Fruit fly (Drosophila melanogaster) whole organism, embryonic: Measurements from ENCODE around the gene stck.

Experiments
- ATbp ChIP-seq: fragments of 200-800 bp; sonication (Bioruptor generic); optimal IDR thresholded peaks from 2 replicates; lab custom pipeline; 2017; ENCODE audit warnings: missing biosample characterization, mild to moderate bottlenecking, missing genetic modification characterization, missing genetic modification reagents
- Atf6 ChIP-seq: fragments of 200-800 bp; sonication (Bioruptor generic); IDR thresholded peaks from 2 replicates; pipeline ENCODE4 v1.3.6; 2022; ENCODE audit warnings: missing biosample characterization, missing genetic modification characterization
- BEAF-32 ChIP-seq: fragments of 200-800 bp; sonication (Bioruptor generic); optimal IDR thresholded peaks from 3 replicates; lab custom pipeline; 2017; ENCODE audit warnings: missing biosample characterization, missing genetic modification characterization, mild to moderate bottlenecking, moderate library complexity, missing genetic modification reagents
- Bgb ChIP-seq: fragments of 200-800 bp; sonication (Bioruptor generic); IDR thresholded peaks from 2 replicates; pipeline ENCODE4 v1.3.6; 2022; ENCODE audit warnings: missing biosample characterization, missing genetic modification characterization; ENCODE audit not compliant: partially characterized antibody
- BtbVII ChIP-seq: fragments of 200-800 bp; sonication (Bioruptor generic); optimal IDR thresholded peaks from 3 replicates; lab custom pipeline; 2017; ENCODE audit warnings: missing biosample characterization, mild to moderate bottlenecking, missing genetic modification characterization
- Bteb2 ChIP-seq: fragments of 200-800 bp; sonication (Bioruptor generic); optimal IDR thresholded peaks from 2 replicates; lab custom pipeline; 2016; ENCODE audit warnings: missing biosample characterization, missing genetic modification characterization
- CG16863 ChIP-seq: fragments of 200-800 bp; sonication (Bioruptor generic); optimal IDR thresholded peaks from 3 replicates; lab custom pipeline; 2016; ENCODE audit warnings: missing biosample characterization, missing genetic modification characterization
- CG17385 ChIP-seq: fragments of 200-800 bp; sonication (Bioruptor generic); optimal IDR thresholded peaks from 3 replicates; lab custom pipeline; 2018; ENCODE audit warnings: missing biosample characterization, mild to moderate bottlenecking, missing genetic modification characterization
- CG17802 ChIP-seq: fragments of 200-800 bp; sonication (Bioruptor generic); optimal IDR thresholded peaks from 2 replicates; lab custom pipeline; 2018; ENCODE audit warnings: missing biosample characterization, mild to moderate bottlenecking, missing genetic modification characterization, moderate library complexity
- CG18262 ChIP-seq: fragments of 200-800 bp; optimal IDR thresholded peaks from 3 replicates; lab custom pipeline; 2019; ENCODE audit warnings: missing biosample characterization, mild to moderate bottlenecking, missing genetic modification characterization, moderate library complexity
- CG2199 ChIP-seq: fragments of 200-800 bp; sonication (Bioruptor generic); IDR thresholded peaks from 3 replicates; pipeline ENCODE4 v1.3.6; 2022; ENCODE audit warnings: missing biosample characterization, missing genetic modification characterization
- CG2678 ChIP-seq: fragments of 200-800 bp; sonication (Bioruptor generic); optimal IDR thresholded peaks from 3 replicates; lab custom pipeline; 2019; ENCODE audit warnings: missing biosample characterization, mild to moderate bottlenecking, missing genetic modification characterization, moderate library complexity
- CG32532 ChIP-seq: fragments of 200-800 bp; sonication (Bioruptor generic); IDR thresholded peaks from 2 replicates; pipeline ENCODE4 v1.3.6; 2022; ENCODE audit warnings: missing biosample characterization, missing genetic modification characterization
- CG4707 ChIP-seq: fragments of 200-800 bp; sonication (Bioruptor generic); optimal IDR thresholded peaks from 2 replicates; lab custom pipeline; 2018; ENCODE audit warnings: missing biosample characterization, mild to moderate bottlenecking, missing genetic modification characterization, moderate library complexity
- CG6813 ChIP-seq: fragments of 200-800 bp; sonication (Bioruptor generic); optimal IDR thresholded peaks from 2 replicates; lab custom pipeline; 2017; ENCODE audit warnings: missing biosample characterization, missing genetic modification characterization, mild to moderate bottlenecking, moderate library complexity, missing genetic modification reagents
- CG7271 ChIP-seq: fragments of 200-800 bp; sonication (Bioruptor generic); optimal IDR thresholded peaks from 2 replicates; lab custom pipeline; 2018; ENCODE audit warnings: missing biosample characterization, mild to moderate bottlenecking, missing genetic modification characterization, moderate library complexity
- CG8290 ChIP-seq, 3 experiments: fragments of 200-800 bp; sonication (Bioruptor generic); optimal IDR thresholded peaks; 2 replicates each; lab custom pipeline; 2016 to 2019; ENCODE audit warnings: missing biosample characterization in 3 of 3, missing genetic modification characterization in 3 of 3, mild to moderate bottlenecking in 2 of 3, moderate library complexity in 1 of 3
- CG9797 ChIP-seq: fragments of 200-800 bp; sonication (Bioruptor generic); optimal IDR thresholded peaks from 3 replicates; lab custom pipeline; 2018; ENCODE audit warnings: missing biosample characterization, mild to moderate bottlenecking, missing genetic modification characterization
- CG9817 ChIP-seq: fragments of 200-800 bp; sonication (Bioruptor generic); optimal IDR thresholded peaks from 2 replicates; lab custom pipeline; 2018; ENCODE audit warnings: missing biosample characterization, mild to moderate bottlenecking, missing genetic modification characterization, moderate library complexity
- CG9932 ChIP-seq: fragments of 200-800 bp; sonication (Bioruptor generic); IDR thresholded peaks from 2 replicates; pipeline ENCODE4 v1.3.6; 2022; ENCODE audit warnings: missing biosample characterization, missing genetic modification characterization
- Dip2 ChIP-seq: fragments of 200-800 bp; sonication (Bioruptor generic); IDR thresholded peaks from 2 replicates; pipeline ENCODE4 v1.3.6; 2022; ENCODE audit warnings: missing biosample characterization, missing genetic modification characterization
- GATAe ChIP-seq: fragments of 200-800 bp; sonication (Bioruptor generic); conservative IDR thresholded peaks from 2 replicates; pipeline ENCODE4 v1.3.6; 2022; ENCODE audit warnings: missing biosample characterization, missing genetic modification characterization
- Hmr ChIP-seq: fragments of 200-800 bp; sonication (Bioruptor generic); optimal IDR thresholded peaks from 3 replicates; lab custom pipeline; 2017; ENCODE audit warnings: mild to moderate bottlenecking, missing biosample characterization, missing genetic modification reagents, missing genetic modification characterization
- Myb ChIP-seq: fragments of 200-800 bp; sonication (Bioruptor generic); optimal IDR thresholded peaks from 2 replicates; lab custom pipeline; 2016; ENCODE audit warnings: missing biosample characterization, missing genetic modification characterization
- Optix ChIP-seq: fragments of 200-800 bp; sonication (Bioruptor generic); IDR thresholded peaks from 3 replicates; pipeline ENCODE4 v1.3.6; 2022; ENCODE audit warnings: missing biosample characterization, missing genetic modification characterization
- Sox102F ChIP-seq: fragments of 200-800 bp; sonication (Bioruptor generic); optimal IDR thresholded peaks from 2 replicates; lab custom pipeline; 2018; ENCODE audit warnings: missing biosample characterization, mild to moderate bottlenecking, missing genetic modification characterization, moderate library complexity
- Trl ChIP-seq, 3 experiments: fragments of >200 bp in 2 of 3; fragments of 200-800 bp in 1 of 3; sonication (Bioruptor generic) in 1 of 3; optimal IDR thresholded peaks; 2 replicates in 1 of 3; 3 replicates in 2 of 3; lab custom pipeline; 2016 to 2017; ENCODE audit warnings: missing biosample characterization in 1 of 3, missing genetic modification characterization in 1 of 3
- al ChIP-seq: fragments of 200-800 bp; sonication (Bioruptor generic); IDR thresholded peaks from 2 replicates; pipeline ENCODE4 v1.3.6; 2022; ENCODE audit warnings: missing biosample characterization, missing genetic modification characterization
- bbx ChIP-seq: fragments of 200-800 bp; sonication (Bioruptor generic); IDR thresholded peaks from 2 replicates; pipeline ENCODE4 v1.3.6; 2022; ENCODE audit warnings: missing biosample characterization, missing genetic modification characterization; ENCODE audit not compliant: partially characterized antibody
- cad ChIP-seq: fragments of >200 bp; optimal IDR thresholded peaks from 2 replicates; lab custom pipeline; 2017; ENCODE audit warnings: missing biosample characterization, missing genetic modification characterization
- da ChIP-seq: fragments of 200-800 bp; sonication (Bioruptor generic); optimal IDR thresholded peaks from 2 replicates; lab custom pipeline; 2016; ENCODE audit warnings: missing biosample characterization, missing genetic modification characterization
- dpn ChIP-seq, 2 experiments: fragments of 200-800 bp; sonication (Bioruptor generic); optimal IDR thresholded peaks; 3 replicates each; lab custom pipeline; 2016; ENCODE audit warnings: missing biosample characterization in 2 of 2, missing genetic modification characterization in 2 of 2
- eyg ChIP-seq: fragments of 200-800 bp; sonication (Bioruptor generic); optimal IDR thresholded peaks from 3 replicates; lab custom pipeline; 2016; ENCODE audit warnings: missing biosample characterization, missing genetic modification characterization
- grn ChIP-seq: fragments of 200-800 bp; sonication (Bioruptor generic); optimal IDR thresholded peaks from 3 replicates; lab custom pipeline; 2017; ENCODE audit warnings: missing biosample characterization, missing genetic modification characterization
- gt ChIP-seq: fragments of 200-800 bp; sonication (Bioruptor generic); IDR thresholded peaks from 2 replicates; pipeline ENCODE4 v1.3.6; 2022; ENCODE audit warnings: missing biosample characterization, missing genetic modification characterization
- insv ChIP-seq, 2 experiments: fragments of 200-800 bp; sonication (Bioruptor generic); optimal IDR thresholded peaks; 3 replicates each; lab custom pipeline; 2016 to 2018; ENCODE audit warnings: missing biosample characterization in 2 of 2, missing genetic modification characterization in 2 of 2
- jumu ChIP-seq: fragments of 200-800 bp; sonication (Bioruptor generic); optimal IDR thresholded peaks from 3 replicates; lab custom pipeline; 2016; ENCODE audit warnings: missing biosample characterization, missing genetic modification characterization
- lab ChIP-seq: fragments of 200-800 bp; sonication (Bioruptor generic); optimal IDR thresholded peaks from 3 replicates; lab custom pipeline; 2017; ENCODE audit warnings: missing biosample characterization, missing genetic modification characterization, mild to moderate bottlenecking, moderate library complexity, missing genetic modification reagents
- mirr ChIP-seq: fragments of 200-800 bp; sonication (Bioruptor generic); optimal IDR thresholded peaks from 3 replicates; lab custom pipeline; 2018; ENCODE audit warnings: missing biosample characterization, mild to moderate bottlenecking, missing genetic modification characterization
- odd ChIP-seq: fragments of 200-800 bp; sonication (Bioruptor generic); optimal IDR thresholded peaks from 2 replicates; lab custom pipeline; 2017; ENCODE audit warnings: missing biosample characterization, mild to moderate bottlenecking, missing genetic modification characterization
- pb ChIP-seq: fragments of 200-800 bp; sonication (Bioruptor generic); optimal IDR thresholded peaks from 3 replicates; lab custom pipeline; 2016; ENCODE audit warnings: missing biosample characterization, missing genetic modification characterization
- pros ChIP-seq: fragments of 200-800 bp; sonication (Bioruptor generic); optimal IDR thresholded peaks from 3 replicates; lab custom pipeline; 2019; ENCODE audit warnings: missing biosample characterization, mild to moderate bottlenecking, missing genetic modification characterization, moderate library complexity
- psq ChIP-seq: fragments of 200-800 bp; sonication (Bioruptor generic); optimal IDR thresholded peaks from 2 replicates; lab custom pipeline; 2017; ENCODE audit warnings: missing biosample characterization, missing genetic modification characterization
- repo ChIP-seq: fragments of 200-800 bp; sonication (Bioruptor generic); optimal IDR thresholded peaks from 2 replicates; lab custom pipeline; 2016; ENCODE audit warnings: missing biosample characterization, missing genetic modification characterization
- sisA ChIP-seq: fragments of 200-800 bp; sonication (Bioruptor generic); IDR thresholded peaks from 2 replicates; pipeline ENCODE4 v1.3.6; 2022; ENCODE audit warnings: missing biosample characterization, missing genetic modification characterization
- slbo ChIP-seq: fragments of 200-800 bp; sonication (Bioruptor generic); IDR thresholded peaks from 2 replicates; pipeline ENCODE4 v1.3.6; 2022; ENCODE audit warnings: missing biosample characterization, missing genetic modification characterization
- sob ChIP-seq: fragments of 200-800 bp; sonication (Bioruptor generic); IDR thresholded peaks from 2 replicates; pipeline ENCODE4 v1.3.6; 2022; ENCODE audit warnings: missing biosample characterization, missing genetic modification characterization
- sug ChIP-seq: fragments of 200-800 bp; optimal IDR thresholded peaks from 2 replicates; lab custom pipeline; 2019; ENCODE audit warnings: missing biosample characterization, mild to moderate bottlenecking, missing genetic modification characterization, moderate library complexity
- trem ChIP-seq: fragments of 200-800 bp; optimal IDR thresholded peaks from 3 replicates; lab custom pipeline; 2019; ENCODE audit warnings: missing biosample characterization, mild to moderate bottlenecking, missing genetic modification characterization, moderate library complexity
- vvl ChIP-seq: fragments of 200-800 bp; sonication (Bioruptor generic); IDR thresholded peaks from 2 replicates; pipeline ENCODE4 v1.3.6; 2022; ENCODE audit warnings: missing biosample characterization, missing genetic modification characterization

The stck gene

DNA sequence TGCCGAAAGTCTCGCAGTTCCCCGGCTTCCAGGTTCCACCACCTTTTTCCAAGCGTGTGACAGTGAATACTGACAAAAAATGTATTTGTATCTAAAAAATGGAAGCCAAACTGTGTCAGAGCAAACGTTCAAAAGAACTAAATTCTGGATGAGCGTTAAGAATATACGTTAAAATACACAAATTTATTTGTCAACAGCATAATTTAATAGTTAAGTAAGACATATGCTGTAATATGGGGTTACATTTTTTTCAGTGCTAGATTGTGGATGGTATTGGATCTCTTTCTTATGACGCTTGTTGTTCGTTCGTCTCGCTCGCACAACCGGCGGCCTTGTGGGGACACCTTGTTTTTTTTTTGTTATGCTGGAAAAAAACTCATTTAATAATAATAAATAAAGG lies 1.2 kb upstream of the stck start (continued):
- TF ChIP-seq CG2678 (tag; lab: Kevin White, UChicago), result peak; percentile 97
- TF ChIP-seq Dip2 (GFP tag; lab: Robert Waterston, UW), result peak; percentile 28; the same call in 1 of the 2 replicates
- peak; percentile 93 for TF ChIP-seq CG6813 (GFP tag; lab: Kevin White, UChicago)
- peak; percentile 90 for TF ChIP-seq CG16863 (GFP tag; lab: Kevin White, UChicago)
- peak; percentile 92 for TF ChIP-seq CG17385 (GFP tag; lab: Kevin White, UChicago)
- peak; percentile 96 for TF ChIP-seq Sox102F (GFP tag; lab: Kevin White, UChicago)
- TF ChIP-seq Trl (optimal IDR thresholded peaks at IDR 0.05; lab: Kevin White, UChicago), result no peak
- peak; percentile 97 for TF ChIP-seq Trl (GFP tag; optimal IDR thresholded peaks at IDR 0.05; lab: Kevin White, UChicago)
- TF ChIP-seq Bteb2 (GFP tag; lab: Kevin White, UChicago), result peak; percentile 95
- TF ChIP-seq BtbVII, result peak; percentile 95
- TF ChIP-seq CG17802 (tag; lab: Kevin White, UChicago), result peak; percentile 72
- peak; percentile 97 for TF ChIP-seq sob (GFP tag; lab: Robert Waterston, UW)
- peak; percentile 98 for TF ChIP-seq CG32532 (GFP tag; lab: Robert Waterston, UW)
- peak; percentile 96 for TF ChIP-seq sisA (GFP tag; lab: Robert Waterston, UW)
- TF ChIP-seq psq (GFP tag; lab: Kevin White, UChicago), result peak; percentile 79
- TF ChIP-seq CG18262 (tag; lab: Kevin White, UChicago), result peak; percentile 86
- TF ChIP-seq CG8290 (GFP tag; optimal IDR thresholded peaks at IDR 0.05; lab: Kevin White, UChicago), result peak; percentile 81
- peak in 1 of 2 experiments; percentile 98 for TF ChIP-seq CG8290 (tag; optimal IDR thresholded peaks at IDR 0.05; lab: Kevin White, UChicago)
- TF ChIP-seq odd (GFP tag; lab: Kevin White, UChicago), result peak; percentile 90
- peak; percentile 37 for TF ChIP-seq CG7271 (tag; lab: Kevin White, UChicago)
- TF ChIP-seq Optix (GFP tag; lab: Robert Waterston, UW), result peak; percentile 55; the same call in 1 of the 3 replicates
- TF ChIP-seq eyg (GFP tag; lab: Kevin White, UChicago), result peak; percentile 96
- peak in 1 of 2 experiments; percentile 66 for TF ChIP-seq insv (GFP tag; optimal IDR thresholded peaks at IDR 0.05; lab: Kevin White, UChicago)
- TF ChIP-seq lab (GFP tag; lab: Kevin White, UChicago), result peak; percentile 98
- peak; percentile 48 for TF ChIP-seq grn (GFP tag; lab: Kevin White, UChicago)
- peak; percentile 97 for TF ChIP-seq vvl (GFP tag; lab: Robert Waterston, UW)
- TF ChIP-seq Atf6 (GFP tag; lab: Robert Waterston, UW), result peak; percentile 97
- peak; percentile 94 for TF ChIP-seq jumu (GFP tag; lab: Kevin White, UChicago)
- TF ChIP-seq mirr, result peak; percentile 83
- TF ChIP-seq GATAe (GFP tag; lab: Robert Waterston, UW), result peak; percentile 87
- peak; percentile 94 for TF ChIP-seq ATbp (GFP tag; lab: Kevin White, UChicago)
- peak; percentile 96 for TF ChIP-seq pb (GFP tag; lab: Kevin White, UChicago)
- TF ChIP-seq BEAF-32 (GFP tag; lab: Kevin White, UChicago), result no peak
- peak; percentile 69; the same call in 1 of the 2 replicates for TF ChIP-seq gt (GFP tag; lab: Robert Waterston, UW)
- TF ChIP-seq slbo (GFP tag; lab: Robert Waterston, UW), result peak; percentile 98
- peak; percentile 64 for TF ChIP-seq da (GFP tag; lab: Kevin White, UChicago)
- TF ChIP-seq cad (GFP tag; lab: Kevin White, UChicago), result no peak
- peak; percentile 79 for TF ChIP-seq sug (tag; lab: Kevin White, UChicago)
- TF ChIP-seq dpn (GFP tag; optimal IDR thresholded peaks at IDR 0.05; lab: Kevin White, UChicago), result peak; percentile 97
- peak; percentile 97 for TF ChIP-seq al (GFP tag; lab: Robert Waterston, UW)
- no peak for TF ChIP-seq CG9797 (GFP tag; lab: Kevin White, UChicago)
- peak; percentile 98 for TF ChIP-seq Hmr (GFP tag; lab: Kevin White, UChicago)
- TF ChIP-seq trem (tag; lab: Kevin White, UChicago), result peak; percentile 83
- TF ChIP-seq Bgb (GFP tag; lab: Robert Waterston, UW), result no peak
- TF ChIP-seq pros (GFP tag; lab: Kevin White, UChicago), result peak; percentile 44
- TF ChIP-seq bbx (GFP tag; lab: Robert Waterston, UW), result no peak
- peak; percentile 84; the same call in 2 of the 3 replicates for TF ChIP-seq CG2199 (GFP tag; lab: Robert Waterston, UW)
- TF ChIP-seq CG9817 (tag; lab: Kevin White, UChicago), result peak; percentile 96
- peak; percentile 99 for TF ChIP-seq CG9932 (GFP tag; lab: Robert Waterston, UW)
- TF ChIP-seq repo (GFP tag; lab: Kevin White, UChicago), result peak; percentile 96
- TF ChIP-seq CG4707 (GFP tag; lab: Kevin White, UChicago), result peak; percentile 79
- peak; percentile 87 for TF ChIP-seq Myb (GFP tag; lab: Kevin White, UChicago)
